Fruit fly (Drosophila melanogaster): ENCODE measurements around the gene CG17568.
A peak's percentile ranks its signal among the peaks of the same experiment; 100 is the strongest.

Gene CG17568

dm6 chr2L:19164933-19165813 is 16.3 kb downstream of the CG17568 start (continued):
- peak; percentile 89 for TF ChIP-seq CG7786 (GFP tag; optimal IDR thresholded peaks at IDR 0.05)
- peak; percentile 93 for TF ChIP-seq NC2α (GFP tag; optimal IDR thresholded peaks at IDR 0.05)
- TF ChIP-seq slp2 (GFP tag; optimal IDR thresholded peaks at IDR 0.05), result peak; percentile 95
- TF ChIP-seq E2f1 (GFP tag; IDR thresholded peaks at IDR 0.05), result peak; percentile 98
- peak; percentile 98 for TF ChIP-seq CG32532 (GFP tag; IDR thresholded peaks at IDR 0.05)
- TF ChIP-seq CG9437 (GFP tag; optimal IDR thresholded peaks at IDR 0.05), result peak; percentile 87
- peak; percentile 91 for TF ChIP-seq CG6765 (GFP tag; optimal IDR thresholded peaks at IDR 0.05)
- peak; percentile 85; the same call in 2 of the 3 replicates for TF ChIP-seq sr (GFP tag; IDR thresholded peaks at IDR 0.05)
- TF ChIP-seq Sox102F (GFP tag; optimal IDR thresholded peaks at IDR 0.05), result peak; percentile 99
- TF ChIP-seq CG10147 (GFP tag; optimal IDR thresholded peaks at IDR 0.05), result peak; percentile 93
- no peak for TF ChIP-seq Gsc (GFP tag; IDR thresholded peaks at IDR 0.05)
- TF ChIP-seq ato (GFP tag; IDR thresholded peaks at IDR 0.05; ENCODE audit: partially characterized antibody), result no peak
- TF ChIP-seq CG13624 (GFP tag; optimal IDR thresholded peaks at IDR 0.05), result peak; percentile 97
- peak; percentile 95 for TF ChIP-seq CG31224 (GFP tag; IDR thresholded peaks at IDR 0.05)
- peak; percentile 93 for TF ChIP-seq CG11247 (GFP tag; IDR thresholded peaks at IDR 0.05)
- TF ChIP-seq vnd (GFP tag; IDR thresholded peaks at IDR 0.05; ENCODE audit: partially characterized antibody), result no peak
- peak; percentile 96 for TF ChIP-seq CG4730 (GFP tag; IDR thresholded peaks at IDR 0.05)
- TF ChIP-seq CG10462 (GFP tag; optimal IDR thresholded peaks at IDR 0.05), result peak; percentile 96
- peak; percentile 95 for TF ChIP-seq ems (GFP tag; optimal IDR thresholded peaks at IDR 0.05)
- TF ChIP-seq zfh2 (GFP tag; optimal IDR thresholded peaks at IDR 0.05), result peak; percentile 79
- peak; percentile 89 for TF ChIP-seq Vsx1 (GFP tag; optimal IDR thresholded peaks at IDR 0.05)
- TF ChIP-seq her (GFP tag; optimal IDR thresholded peaks at IDR 0.05), result peak; percentile 91
- peak; percentile 79 for TF ChIP-seq Usf (GFP tag; optimal IDR thresholded peaks at IDR 0.05)
- peak; percentile 41 for TF ChIP-seq MESR4 (GFP tag; optimal IDR thresholded peaks at IDR 0.05)
- peak; percentile 98 for TF ChIP-seq ind (GFP tag; optimal IDR thresholded peaks at IDR 0.05)
- peak; percentile 80 for TF ChIP-seq CG30431 (GFP tag; optimal IDR thresholded peaks at IDR 0.05)
- TF ChIP-seq Abd-B (GFP tag; optimal IDR thresholded peaks at IDR 0.05), result no peak
- peak; percentile 97 for TF ChIP-seq zen (tag; optimal IDR thresholded peaks at IDR 0.05)
- peak; percentile 74 for TF ChIP-seq Poxn (GFP tag; IDR thresholded peaks at IDR 0.05)
- peak; percentile 76 for TF ChIP-seq CG3995 (GFP tag; optimal IDR thresholded peaks at IDR 0.05)
- peak; percentile 92 for TF ChIP-seq CG4404 (GFP tag; IDR thresholded peaks at IDR 0.05)
- TF ChIP-seq CG31388 (GFP tag; optimal IDR thresholded peaks at IDR 0.05), result peak; percentile 84
- TF ChIP-seq psq (GFP tag; optimal IDR thresholded peaks at IDR 0.05), result peak; percentile 86
- TF ChIP-seq Pdp1 (GFP tag; optimal IDR thresholded peaks at IDR 0.05), result peak; percentile 94 to 97
- TF ChIP-seq CG18599 (GFP tag; optimal IDR thresholded peaks at IDR 0.05), result peak; percentile 98
- peak; percentile 97 for TF ChIP-seq mam (GFP tag; optimal IDR thresholded peaks at IDR 0.05)
- peak; percentile 72 for TF ChIP-seq wek (GFP tag; optimal IDR thresholded peaks at IDR 0.05)
- peak; percentile 94 for TF ChIP-seq Bteb2 (GFP tag; optimal IDR thresholded peaks at IDR 0.05)
- TF ChIP-seq CG14965 (GFP tag; optimal IDR thresholded peaks at IDR 0.05; ENCODE audit: borderline replicate concordance), result peak; percentile 67
- no peak for TF ChIP-seq CG2129 (GFP tag; IDR thresholded peaks at IDR 0.05; ENCODE audit: partially characterized antibody)
- peak; percentile 97 for TF ChIP-seq CG10366 (GFP tag; IDR thresholded peaks at IDR 0.05)
- peak; percentile 89 for TF ChIP-seq CG17186 (GFP tag; optimal IDR thresholded peaks at IDR 0.05)
- peak; percentile 92 for TF ChIP-seq sima (GFP tag; optimal IDR thresholded peaks at IDR 0.05)
- TF ChIP-seq CG16813 (GFP tag; IDR thresholded peaks at IDR 0.05; ENCODE audit: partially characterized antibody), result no peak
- TF ChIP-seq exex (tag; optimal IDR thresholded peaks at IDR 0.05), result peak; percentile 86
- TF ChIP-seq CG11085 (GFP tag; IDR thresholded peaks at IDR 0.05), result peak; percentile 93
- TF ChIP-seq Oaz (GFP tag; IDR thresholded peaks at IDR 0.05), result peak; percentile 94
- peak; percentile 78 for TF ChIP-seq CG4282 (GFP tag; optimal IDR thresholded peaks at IDR 0.05)
